Fruit fly (Drosophila melanogaster) S2 (cell line): ENCODE results near the gene Mekk1.

Source experiments
- CG8478 ChIP-seq: fragments of >200 bp; optimal IDR thresholded peaks from 2 replicates; lab custom pipeline; 2018
- CTCF ChIP-seq, 2 experiments: fragments of >200 bp; optimal IDR thresholded peaks; 2 replicates each; lab custom pipeline; 2018

DNA sequence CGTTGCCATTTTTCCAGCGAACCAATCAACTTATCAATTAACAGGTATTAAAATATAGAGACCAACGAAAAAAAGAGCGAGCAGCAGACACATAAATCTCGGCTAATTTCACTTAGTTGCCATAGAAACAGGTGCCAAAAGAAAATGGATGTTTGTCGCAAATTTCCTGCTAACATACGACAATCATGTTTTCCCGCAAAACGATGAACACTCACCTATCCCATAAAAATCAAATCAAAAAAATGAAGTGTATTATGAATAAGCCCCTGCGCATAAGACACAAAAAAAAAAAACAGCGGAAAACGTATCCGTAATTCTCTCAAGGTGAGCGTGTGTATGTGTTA is 1.6 kb downstream of the Mekk1 start:
- TF ChIP-seq CTCF (optimal IDR thresholded peaks at IDR 0.05; lab: Kevin White, UChicago), result no peak
- no peak for TF ChIP-seq CG8478
